Worm (Caenorhabditis elegans) whole organism, young adult: ENCODE measurements around the gene F40A3.3.

Experiments
- F57C9.4 ChIP-seq: sonication (generic microtip); optimal IDR thresholded peaks from 2 replicates; lab custom pipeline; 2017; ENCODE audit warnings: mild to moderate bottlenecking, missing genetic modification characterization, missing compliant biosample characterization
- Y56A3A.18 ChIP-seq: fragments of 200-800 bp; sonication (Bioruptor generic); IDR thresholded peaks from 2 replicates; pipeline ENCODE4 v1.3.6; 2022; ENCODE audit warnings: missing genetic modification reagents, missing genetic modification characterization, missing compliant biosample characterization
- ama-1 ChIP-seq, 3 experiments: fragments of 150-350 bp in 1 of 3; sonication (generic microtip) in 2 of 3; optimal IDR thresholded peaks; 2 replicates each; lab custom pipeline; 2014 to 2018; ENCODE audit warnings: missing biosample characterization in 2 of 3, missing genetic modification characterization in 2 of 3, missing genetic modification reagents in 2 of 3
- chd-7 ChIP-seq: sonication (generic microtip); optimal IDR thresholded peaks from 2 replicates; lab custom pipeline; 2016; ENCODE audit warnings: mild to moderate bottlenecking, missing genetic modification characterization, moderate library complexity, missing compliant biosample characterization
- lin-35 ChIP-seq, 3 experiments: fragments of 150-350 bp in 2 of 3; sonication (generic microtip) in 1 of 3; optimal IDR thresholded peaks; 2 replicates each; lab custom pipeline; 2014 to 2018; ENCODE audit warnings: missing biosample characterization in 3 of 3, missing genetic modification characterization in 3 of 3, missing genetic modification reagents in 3 of 3
- nfya-1 ChIP-seq: sonication (generic microtip); optimal IDR thresholded peaks from 2 replicates; lab custom pipeline; 2017; ENCODE audit warnings: antibody characterized with exemption, missing compliant biosample characterization, missing genetic modification characterization, borderline replicate concordance; ENCODE audit not compliant: insufficient read depth
- pha-4 ChIP-seq: fragments of 150-350 bp; sonication (generic microtip); optimal IDR thresholded peaks from 2 replicates; lab custom pipeline; 2014; ENCODE audit warnings: missing biosample characterization, missing genetic modification reagents, missing genetic modification characterization
- sea-2 ChIP-seq: fragments of 200-800 bp; sonication (Bioruptor generic); IDR thresholded peaks from 2 replicates; pipeline ENCODE4 v1.3.6; 2022; ENCODE audit warnings: missing genetic modification characterization, missing compliant biosample characterization
- somi-1 ChIP-seq: fragments of 200-800 bp; sonication (Bioruptor generic); optimal IDR thresholded peaks from 2 replicates; lab custom pipeline; 2018; ENCODE audit warnings: mild to moderate bottlenecking, missing genetic modification characterization, missing compliant biosample characterization
- tbx-9 ChIP-seq: sonication (generic microtip); optimal IDR thresholded peaks from 2 replicates; lab custom pipeline; 2016; ENCODE audit warnings: borderline replicate concordance, missing genetic modification characterization, inconsistent platforms, missing compliant biosample characterization
- ztf-25 ChIP-seq: fragments of 200-800 bp; sonication (Bioruptor generic); IDR thresholded peaks from 2 replicates; pipeline ENCODE4 v1.3.6; 2022; ENCODE audit warnings: missing genetic modification reagents, missing genetic modification characterization, missing compliant biosample characterization

ce11 chrV:7888036-7888435 lies 10.8 kb downstream of the F40A3.3 start:
- TF ChIP-seq Y56A3A.18 = no peak
- TF ChIP-seq tbx-9 (tag; lab: Kevin White, UChicago) = no peak
- TF ChIP-seq chd-7 (tag; lab: Kevin White, UChicago) = no peak
- TF ChIP-seq somi-1 (GFP tag; lab: Kevin White, UChicago) = no peak
- TF ChIP-seq pha-4 = no peak
- TF ChIP-seq sea-2 = no peak
- TF ChIP-seq ama-1 (optimal IDR thresholded peaks at IDR 0.05; lab: Kevin White, UChicago) = no peak
- no peak for TF ChIP-seq ama-1 (GFP tag; optimal IDR thresholded peaks at IDR 0.05; lab: Kevin White, UChicago)
- TF ChIP-seq ztf-25 = no peak
- TF ChIP-seq F57C9.4 (tag; lab: Kevin White, UChicago) = no peak
- TF ChIP-seq lin-35 (GFP tag; optimal IDR thresholded peaks at IDR 0.05; lab: Kevin White, UChicago) = no peak
- no peak for TF ChIP-seq nfya-1 (tag; lab: Kevin White, UChicago)
